Worm (Caenorhabditis elegans): Measurements from ENCODE around the gene fbxl-1.
A peak's percentile ranks its signal among the peaks of the same experiment; 100 is the strongest.

DNA sequence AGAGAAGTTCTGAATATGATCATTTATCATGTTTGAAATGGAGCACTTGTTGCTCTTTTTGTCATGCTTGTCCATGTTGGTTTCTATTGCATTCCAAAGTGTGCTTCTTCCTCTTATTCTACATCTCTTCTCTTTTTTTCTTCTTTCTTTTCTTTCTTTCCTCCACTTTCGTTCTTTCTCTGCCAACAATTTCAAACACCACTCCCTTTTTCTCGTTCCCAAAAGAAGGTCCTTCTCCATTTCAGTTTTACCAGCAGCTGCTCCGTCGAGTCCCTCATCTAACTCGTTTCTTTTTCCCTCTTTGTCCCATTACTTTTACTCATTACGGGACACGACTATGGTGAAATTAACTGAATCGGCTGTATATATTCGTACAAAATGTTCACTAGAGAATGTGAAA is 27.3 kb downstream of the fbxl-1 start, which contains the start of gene F09G8.5:
- TF ChIP-seq ceh-9 (tag; optimal IDR thresholded peaks at IDR 0.05), result no peak
- no peak for TF ChIP-seq sea-2 (GFP tag; optimal IDR thresholded peaks at IDR 0.05)
- no peak for TF ChIP-seq ama-1 (optimal IDR thresholded peaks at IDR 0.05)
- TF ChIP-seq fkh-10 (GFP tag; optimal IDR thresholded peaks at IDR 0.05), result no peak
- TF ChIP-seq nhr-237 (tag; optimal IDR thresholded peaks at IDR 0.05), result no peak
- TF ChIP-seq ZK546.5 (tag; optimal IDR thresholded peaks at IDR 0.05), result no peak
- TF ChIP-seq lin-39 (tag; optimal IDR thresholded peaks at IDR 0.05), result peak; percentile 53
- TF ChIP-seq elt-1 (tag; optimal IDR thresholded peaks at IDR 0.05), result no peak
- TF ChIP-seq lin-15B (tag; optimal IDR thresholded peaks at IDR 0.05), result no peak
- no peak for TF ChIP-seq unc-62 (GFP tag; optimal IDR thresholded peaks at IDR 0.05)
- TF ChIP-seq nfya-1 (tag; optimal IDR thresholded peaks at IDR 0.05; ENCODE audit: insufficient read depth), result no peak
- no peak for TF ChIP-seq pha-4 (tag; optimal IDR thresholded peaks at IDR 0.05)
- TF ChIP-seq nhr-25 (tag; optimal IDR thresholded peaks at IDR 0.05), result no peak
- no peak for TF ChIP-seq fos-1 (tag; optimal IDR thresholded peaks at IDR 0.05)

Measured in whole organism, L3 larva.